Worm (Caenorhabditis elegans): Measurements from ENCODE around the gene pho-4.

ce11 chrII:5199497-5199896 is 38.8 kb downstream of the pho-4 start, which contains the start of gene msp-50:
- no peak for TF ChIP-seq hlh-17 (GFP tag; optimal IDR thresholded peaks at IDR 0.05; ENCODE audit: borderline replicate concordance)
- TF ChIP-seq tlp-1 (tag; optimal IDR thresholded peaks at IDR 0.05): no peak
- TF ChIP-seq C34B4.2 (tag; optimal IDR thresholded peaks at IDR 0.05): no peak
- TF ChIP-seq unc-130 (tag; optimal IDR thresholded peaks at IDR 0.05): no peak
- no peak for TF ChIP-seq mef-2 (tag; optimal IDR thresholded peaks at IDR 0.05)
- TF ChIP-seq ama-1 (optimal IDR thresholded peaks at IDR 0.05): no peak
- TF ChIP-seq aly-2 (tag; optimal IDR thresholded peaks at IDR 0.05): no peak
- no peak for TF ChIP-seq mdl-1 (tag; optimal IDR thresholded peaks at IDR 0.05)
- TF ChIP-seq egl-27 (tag; optimal IDR thresholded peaks at IDR 0.05): no peak
